Fruit fly (Drosophila melanogaster): ENCODE measurements around the gene CG42359.

The CG42359 gene

DNA sequence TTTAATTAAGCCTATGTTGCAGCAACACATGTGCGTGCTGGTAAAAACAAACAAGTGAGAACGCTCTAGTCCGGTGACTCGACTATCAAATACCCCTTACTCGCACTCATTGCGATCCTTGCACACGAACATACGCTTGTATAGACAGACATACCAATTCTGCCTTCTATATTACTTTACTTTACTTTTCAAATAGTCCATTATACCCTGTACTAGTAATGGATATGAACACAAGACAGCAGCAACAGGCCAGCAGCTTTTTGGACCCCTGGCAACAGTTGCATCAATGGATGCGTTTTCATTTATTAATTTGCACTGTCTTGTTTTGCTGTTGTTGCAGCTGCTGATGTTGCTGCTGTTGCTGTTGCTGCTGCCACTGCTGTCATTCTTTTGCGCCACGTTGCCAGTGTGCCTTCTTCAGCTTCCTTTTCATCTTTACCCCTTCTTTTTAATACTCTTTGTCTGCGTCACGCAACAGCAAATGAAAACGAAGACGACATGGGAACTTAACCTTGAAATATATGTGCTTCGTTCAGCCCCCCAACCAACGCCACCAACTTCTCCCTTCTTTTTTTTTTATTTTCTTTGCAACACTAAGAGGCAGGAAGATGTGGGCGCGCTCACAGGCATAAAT is 43.5 kb downstream of the CG42359 start (continued):
- no peak for TF ChIP-seq sr (GFP tag; IDR thresholded peaks at IDR 0.05)
- TF ChIP-seq CG7963 (GFP tag; IDR thresholded peaks at IDR 0.05; ENCODE audit: partially characterized antibody) = no peak
- no peak for TF ChIP-seq da (GFP tag; optimal IDR thresholded peaks at IDR 0.05)
- TF ChIP-seq ind (GFP tag; optimal IDR thresholded peaks at IDR 0.05) = peak; percentile 17
- no peak for TF ChIP-seq hkb (optimal IDR thresholded peaks at IDR 0.05)
- TF ChIP-seq hkb (GFP tag; IDR thresholded peaks at IDR 0.05) = peak; percentile 42; the same call in 1 of the 2 replicates
- TF ChIP-seq knrl (GFP tag; IDR thresholded peaks at IDR 0.05; ENCODE audit: partially characterized antibody) = no peak
- TF ChIP-seq CG13894 (tag; optimal IDR thresholded peaks at IDR 0.05) = no peak
- TF ChIP-seq inv (GFP tag; IDR thresholded peaks at IDR 0.05; ENCODE audit: partially characterized antibody) = no peak
- TF ChIP-seq disco-r (GFP tag; optimal IDR thresholded peaks at IDR 0.05) = no peak
- TF ChIP-seq Lpt (GFP tag; optimal IDR thresholded peaks at IDR 0.05) = no peak
- TF ChIP-seq CG33557 (GFP tag; optimal IDR thresholded peaks at IDR 0.05) = no peak
- no peak for TF ChIP-seq dan (GFP tag; IDR thresholded peaks at IDR 0.05)
- TF ChIP-seq crol (GFP tag; IDR thresholded peaks at IDR 0.05) = no peak
- no peak for TF ChIP-seq CG30020 (tag; optimal IDR thresholded peaks at IDR 0.05)
- TF ChIP-seq rib (GFP tag; IDR thresholded peaks at IDR 0.05) = no peak
- TF ChIP-seq CG15269 (tag; optimal IDR thresholded peaks at IDR 0.05) = no peak
- TF ChIP-seq gcm2 (GFP tag; optimal IDR thresholded peaks at IDR 0.05) = no peak
- TF ChIP-seq repo (GFP tag; optimal IDR thresholded peaks at IDR 0.05) = peak; percentile 11
- TF ChIP-seq ranshi (GFP tag; IDR thresholded peaks at IDR 0.05) = peak; percentile 39; the same call in 1 of the 2 replicates
- no peak for TF ChIP-seq Fer2 (tag; optimal IDR thresholded peaks at IDR 0.05)
- no peak for TF ChIP-seq CG4328 (GFP tag; optimal IDR thresholded peaks at IDR 0.05)
- no peak for TF ChIP-seq Hey (tag; optimal IDR thresholded peaks at IDR 0.05)
- no peak for TF ChIP-seq Lhr (GFP tag; optimal IDR thresholded peaks at IDR 0.05)
- no peak for TF ChIP-seq CG34224 (GFP tag; IDR thresholded peaks at IDR 0.05; ENCODE audit: partially characterized antibody)
- no peak for TF ChIP-seq Oaz (GFP tag; IDR thresholded peaks at IDR 0.05)
- TF ChIP-seq CG4282 (GFP tag; optimal IDR thresholded peaks at IDR 0.05) = no peak
- TF ChIP-seq E2f2 (GFP tag; IDR thresholded peaks at IDR 0.05) = no peak
- no peak for TF ChIP-seq fru (optimal IDR thresholded peaks at IDR 0.05)
- no peak for TF ChIP-seq CG12104 (GFP tag; optimal IDR thresholded peaks at IDR 0.05)
- no peak for TF ChIP-seq CG16815 (GFP tag; optimal IDR thresholded peaks at IDR 0.05)
- TF ChIP-seq CG12744 (GFP tag; optimal IDR thresholded peaks at IDR 0.05) = no peak
- TF ChIP-seq CG15601 (tag; optimal IDR thresholded peaks at IDR 0.05) = no peak
- no peak for TF ChIP-seq Bgb (GFP tag; IDR thresholded peaks at IDR 0.05; ENCODE audit: partially characterized antibody)
- no peak for TF ChIP-seq CG3065 (GFP tag; optimal IDR thresholded peaks at IDR 0.05)
- TF ChIP-seq Spps (tag; optimal IDR thresholded peaks at IDR 0.05) = no peak
- TF ChIP-seq pnt (GFP tag; optimal IDR thresholded peaks at IDR 0.05) = peak; percentile 2
- no peak for TF ChIP-seq CG2199 (GFP tag; IDR thresholded peaks at IDR 0.05)
- TF ChIP-seq row (GFP tag; IDR thresholded peaks at IDR 0.05) = peak; percentile 62
- no peak for TF ChIP-seq CG9609 (GFP tag; optimal IDR thresholded peaks at IDR 0.05)
- TF ChIP-seq CG31388 (GFP tag; optimal IDR thresholded peaks at IDR 0.05) = no peak
- TF ChIP-seq CG34422 (GFP tag; IDR thresholded peaks at IDR 0.05) = peak; percentile 48; the same call in 1 of the 3 replicates
- TF ChIP-seq CG15011 (GFP tag; optimal IDR thresholded peaks at IDR 0.05) = no peak
- TF ChIP-seq Neu2 (GFP tag; optimal IDR thresholded peaks at IDR 0.05; ENCODE audit: borderline replicate concordance) = no peak
- TF ChIP-seq pan (optimal IDR thresholded peaks at IDR 0.05) = no peak
- peak in 1 of 2 experiments; percentile 49 for TF ChIP-seq pan (GFP tag; optimal IDR thresholded peaks at IDR 0.05 in 1 of 2, IDR thresholded peaks at IDR 0.05 in 1 of 2)
- no peak for TF ChIP-seq CG7786 (GFP tag; optimal IDR thresholded peaks at IDR 0.05)
- TF ChIP-seq nom (GFP tag; optimal IDR thresholded peaks at IDR 0.05) = peak; percentile 44
- TF ChIP-seq ttk (GFP tag; IDR thresholded peaks at IDR 0.05) = peak; percentile 66
- TF ChIP-seq bowl (GFP tag; IDR thresholded peaks at IDR 0.05) = no peak
- no peak for TF ChIP-seq BEAF-32 (GFP tag; optimal IDR thresholded peaks at IDR 0.05)
- TF ChIP-seq CG8089 (GFP tag; optimal IDR thresholded peaks at IDR 0.05) = no peak
